Fruit fly (Drosophila melanogaster): ENCODE measurements around the gene Loxl1.

DNA sequence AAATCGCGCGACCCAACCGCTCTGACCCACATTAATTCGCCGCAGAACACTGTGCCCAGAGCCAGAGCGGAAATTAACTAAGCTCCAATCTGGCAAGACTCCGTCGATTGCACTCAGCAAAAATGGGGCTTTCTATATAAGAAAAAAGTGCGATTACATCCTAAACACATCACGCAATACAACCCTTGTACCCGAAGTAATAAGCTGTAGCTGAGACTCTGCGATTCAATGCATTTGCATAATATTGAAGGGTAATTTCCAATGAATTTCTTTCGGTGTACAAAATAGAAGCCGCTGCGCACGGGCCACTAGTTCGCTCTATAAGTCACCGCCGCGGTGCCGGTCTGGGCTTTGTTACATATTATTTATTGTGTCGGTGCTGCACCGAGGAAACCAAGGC is 22.4 kb upstream of the Loxl1 start:
- TF ChIP-seq CG4328 (GFP tag; optimal IDR thresholded peaks at IDR 0.05) (no peak), bcd (GFP tag; optimal IDR thresholded peaks at IDR 0.05) (no peak), Pdp1 (GFP tag; optimal IDR thresholded peaks at IDR 0.05) (no peak), zfh1 (GFP tag; IDR thresholded peaks at IDR 0.05) (0 out of 3 replicates have a peak, but pooled peaks have one; percentile 57), vfl (GFP tag; optimal IDR thresholded peaks at IDR 0.05) (no peak), gsb-n (tag; optimal IDR thresholded peaks at IDR 0.05) (no peak), CG10462 (GFP tag; optimal IDR thresholded peaks at IDR 0.05) (no peak), chinmo (GFP tag; IDR thresholded peaks at IDR 0.05; ENCODE audit: partially characterized antibody) (no peak), Awh (GFP tag; IDR thresholded peaks at IDR 0.05) (no peak), CG12104 (GFP tag; optimal IDR thresholded peaks at IDR 0.05) (no peak), CG10431 (GFP tag; optimal IDR thresholded peaks at IDR 0.05) (no peak), Dip3 (GFP tag; optimal IDR thresholded peaks at IDR 0.05) (no peak)
